Worm (Caenorhabditis elegans) whole organism, L4 larva: ENCODE results near the gene ostb-1.

Source experiments
- D1046.2 ChIP-seq: fragments of 200-800 bp; sonication (Bioruptor generic); IDR thresholded peaks from 2 replicates; pipeline ENCODE4 v1.3.6; 2022; ENCODE audit warnings: missing genetic modification characterization, missing compliant biosample characterization
- R02D3.7 ChIP-seq: fragments of 150-350 bp; sonication (generic microtip); optimal IDR thresholded peaks from 3 replicates; lab custom pipeline; 2014; ENCODE audit warnings: missing biosample characterization, missing genetic modification characterization
- ceh-82 ChIP-seq: sonication (generic microtip); optimal IDR thresholded peaks from 2 replicates; lab custom pipeline; 2017; ENCODE audit warnings: missing biosample characterization, missing genetic modification characterization
- lin-13 ChIP-seq: fragments of 150-350 bp; optimal IDR thresholded peaks from 2 replicates; lab custom pipeline; 2014; ENCODE audit warnings: missing biosample characterization, missing genetic modification reagents, missing genetic modification characterization
- nhr-48 ChIP-seq: sonication (generic microtip); optimal IDR thresholded peaks from 2 replicates; lab custom pipeline; 2016; ENCODE audit warnings: mild to moderate bottlenecking, missing genetic modification characterization, missing compliant biosample characterization
- pha-4 ChIP-seq, 2 experiments: fragments of 150-350 bp in 1 of 2; fragments of 200-800 bp in 1 of 2; sonication (Bioruptor generic) in 1 of 2; IDR thresholded peaks in 1 of 2; optimal IDR thresholded peaks in 1 of 2; 2 replicates each; pipeline versions ENCODE4 v1.3.6 to Lab custom; 2014 to 2022; ENCODE audit warnings: missing genetic modification characterization in 2 of 2, missing genetic modification reagents in 2 of 2, missing biosample characterization in 1 of 2, missing compliant biosample characterization in 1 of 2

DNA sequence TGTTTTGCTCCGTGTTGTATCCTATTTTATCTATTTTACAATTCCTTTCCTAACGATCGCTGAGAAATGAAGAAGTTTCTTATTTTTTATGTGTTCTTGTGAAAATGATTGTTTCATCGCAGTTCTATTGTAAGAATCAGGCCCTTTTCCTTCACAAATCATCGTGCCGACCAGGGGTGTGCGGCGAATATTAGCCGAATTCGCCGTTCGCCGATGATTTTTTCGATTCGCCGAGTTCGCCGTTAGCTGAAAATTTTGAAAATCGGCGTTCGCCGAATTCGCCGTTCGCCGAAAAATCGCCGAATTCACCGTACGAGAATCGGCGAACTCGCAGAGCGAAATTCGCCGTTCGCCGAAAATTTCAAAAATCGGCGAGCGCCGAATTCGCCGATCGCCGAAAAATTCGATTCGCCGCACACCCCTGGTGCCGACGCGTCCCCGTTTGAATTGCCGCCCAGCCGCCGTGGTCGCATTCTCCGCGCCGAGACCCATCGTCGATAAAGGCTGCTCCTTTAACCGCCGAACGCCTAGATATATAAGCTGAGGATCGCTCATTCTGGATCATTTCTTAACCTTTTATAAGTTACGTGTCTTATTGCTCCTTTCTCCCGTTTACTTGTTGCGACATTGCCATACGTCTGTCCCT lies 704 bp upstream of the ostb-1 start:
- no peak; the same call in 1 of the 2 replicates for TF ChIP-seq pha-4 (GFP tag; IDR thresholded peaks at IDR 0.05; lab: Robert Waterston, UW)
- no peak for TF ChIP-seq pha-4 (tag; optimal IDR thresholded peaks at IDR 0.05; lab: Kevin White, UChicago)
- TF ChIP-seq nhr-48 (tag; lab: Kevin White, UChicago), result no peak
- TF ChIP-seq ceh-82 (tag; lab: Kevin White, UChicago), result no peak
- TF ChIP-seq R02D3.7, result no peak
- no peak for TF ChIP-seq lin-13 (GFP tag; lab: Kevin White, UChicago)
- TF ChIP-seq D1046.2 (GFP tag; lab: Robert Waterston, UW), result no peak
